Worm (Caenorhabditis elegans): ENCODE results near the gene nhr-242.

- TF ChIP-seq athp-1 (tag; optimal IDR thresholded peaks at IDR 0.05): no peak
- no peak for TF ChIP-seq F57A8.1 (GFP tag; optimal IDR thresholded peaks at IDR 0.05)
- no peak for TF ChIP-seq Y79H2A.3 (GFP tag; conservative IDR thresholded peaks at IDR 0.05)
- no peak for TF ChIP-seq unc-130 (GFP tag; optimal IDR thresholded peaks at IDR 0.05)
- no peak for TF ChIP-seq nhr-90 (tag; optimal IDR thresholded peaks at IDR 0.05)
- no peak for TF ChIP-seq xnd-1 (tag; optimal IDR thresholded peaks at IDR 0.05)
- TF ChIP-seq attf-6 (GFP tag; IDR thresholded peaks at IDR 0.05): no peak
- no peak for TF ChIP-seq ztf-26 (tag; optimal IDR thresholded peaks at IDR 0.05)
Observed at ce11 chrIV:2581483-2581882, at the start of gene nhr-242.
